Worm (Caenorhabditis elegans) whole organism, L2 larva: ENCODE results near the gene B0348.10.

Source experiments
- Y55F3AM.14 ChIP-seq: fragments of 200-800 bp; sonication (Bioruptor generic); optimal IDR thresholded peaks from 2 replicates; lab custom pipeline; 2018; ENCODE audit warnings: mild to moderate bottlenecking, missing genetic modification characterization, missing compliant biosample characterization
- ZK546.5 ChIP-seq: sonication (generic microtip); optimal IDR thresholded peaks from 2 replicates; lab custom pipeline; 2017; ENCODE audit warnings: missing biosample characterization, missing genetic modification characterization
- crh-2 ChIP-seq: sonication (generic microtip); optimal IDR thresholded peaks from 2 replicates; lab custom pipeline; 2017; ENCODE audit warnings: missing biosample characterization, missing genetic modification characterization
- lin-13 ChIP-seq: fragments of 150-350 bp; optimal IDR thresholded peaks from 2 replicates; lab custom pipeline; 2014; ENCODE audit warnings: missing biosample characterization, missing genetic modification reagents, missing genetic modification characterization
- lin-39 ChIP-seq: fragments of 150-350 bp; optimal IDR thresholded peaks from 2 replicates; lab custom pipeline; 2014; ENCODE audit warnings: missing biosample characterization, missing genetic modification reagents, missing genetic modification characterization
- mbf-1 ChIP-seq: sonication (generic microtip); optimal IDR thresholded peaks from 2 replicates; lab custom pipeline; 2017; ENCODE audit warnings: missing biosample characterization, missing genetic modification characterization
- nhr-11 ChIP-seq: fragments of 150-350 bp; optimal IDR thresholded peaks from 2 replicates; lab custom pipeline; 2014; ENCODE audit warnings: missing biosample characterization, missing genetic modification characterization
- nhr-12 ChIP-seq: fragments of 150-350 bp; optimal IDR thresholded peaks from 2 replicates; lab custom pipeline; 2014; ENCODE audit warnings: missing biosample characterization, missing genetic modification characterization
- nhr-6 ChIP-seq: fragments of 150-350 bp; optimal IDR thresholded peaks from 2 replicates; lab custom pipeline; 2014; ENCODE audit warnings: missing biosample characterization, missing genetic modification characterization
- sma-3 ChIP-seq: sonication (generic microtip); optimal IDR thresholded peaks from 2 replicates; lab custom pipeline; 2016; ENCODE audit warnings: missing genetic modification reagents, missing genetic modification characterization, missing compliant biosample characterization
- snpc-4 ChIP-seq: fragments of 150-350 bp; optimal IDR thresholded peaks from 2 replicates; lab custom pipeline; 2014; ENCODE audit warnings: missing biosample characterization, missing genetic modification characterization
- zag-1 ChIP-seq: fragments of 150-350 bp; optimal IDR thresholded peaks from 2 replicates; lab custom pipeline; 2014; ENCODE audit warnings: missing biosample characterization, missing genetic modification characterization

ce11 chrV:16067-16845, 7.7 kb upstream of the B0348.10 start:
- no peak for TF ChIP-seq nhr-12 (tag; lab: Kevin White, UChicago)
- TF ChIP-seq lin-39, result no peak
- no peak for TF ChIP-seq lin-13 (GFP tag; lab: Kevin White, UChicago)
- TF ChIP-seq crh-2 (tag; lab: Kevin White, UChicago), result no peak
- TF ChIP-seq Y55F3AM.14, result no peak
- TF ChIP-seq ZK546.5 (tag; lab: Kevin White, UChicago), result no peak
- TF ChIP-seq mbf-1, result no peak
- no peak for TF ChIP-seq snpc-4
- TF ChIP-seq zag-1 (tag; lab: Kevin White, UChicago), result no peak
- no peak for TF ChIP-seq sma-3 (GFP tag; lab: Kevin White, UChicago)
- TF ChIP-seq nhr-11, result no peak
- TF ChIP-seq nhr-6, result no peak
